Worm (Caenorhabditis elegans): ENCODE measurements around the gene rsp-8.

ce11 chrIII:11777321-11777720 lies 48.9 kb upstream of the rsp-8 start, which contains the start of gene mdt-21:
- TF ChIP-seq sox-4 (tag; optimal IDR thresholded peaks at IDR 0.05) (no peak), pha-4 (tag; optimal IDR thresholded peaks at IDR 0.05) (no peak), gmeb-2 (tag; optimal IDR thresholded peaks at IDR 0.05) (no peak), madf-2 (tag; optimal IDR thresholded peaks at IDR 0.05) (no peak), ceh-6 (GFP tag; optimal IDR thresholded peaks at IDR 0.05) (no peak)

Measured in whole organism, late embryonic.